Worm (Caenorhabditis elegans) whole organism, late embryonic: ENCODE results near the gene F14D2.19.

Source experiments
- C38D4.7 ChIP-seq: fragments of 200-800 bp; sonication (Bioruptor generic); optimal IDR thresholded peaks from 2 replicates; lab custom pipeline; 2018; ENCODE audit warnings: mild to moderate bottlenecking, missing genetic modification characterization, moderate library complexity, missing compliant biosample characterization
- F13H6.1 ChIP-seq: sonication (generic microtip); optimal IDR thresholded peaks from 2 replicates; lab custom pipeline; 2016; ENCODE audit warnings: missing genetic modification characterization, missing compliant biosample characterization
- K02D7.2 ChIP-seq: sonication (generic microtip); optimal IDR thresholded peaks from 2 replicates; lab custom pipeline; 2017; ENCODE audit warnings: mild to moderate bottlenecking, missing genetic modification characterization, missing compliant biosample characterization
- Y22D7AL.16 ChIP-seq: sonication (generic microtip); optimal IDR thresholded peaks from 2 replicates; lab custom pipeline; 2016; ENCODE audit warnings: missing genetic modification characterization, missing compliant biosample characterization
- ahr-1 ChIP-seq: sonication (generic microtip); optimal IDR thresholded peaks from 2 replicates; lab custom pipeline; 2016; ENCODE audit warnings: missing genetic modification characterization, missing compliant biosample characterization
- ceh-18 ChIP-seq: sonication (generic microtip); optimal IDR thresholded peaks from 2 replicates; lab custom pipeline; 2016; ENCODE audit warnings: missing genetic modification characterization, missing compliant biosample characterization
- ceh-2 ChIP-seq: sonication (generic microtip); optimal IDR thresholded peaks from 2 replicates; lab custom pipeline; 2016; ENCODE audit warnings: missing genotype, missing genetic modification characterization, missing compliant biosample characterization
- ceh-31 ChIP-seq: sonication (generic microtip); optimal IDR thresholded peaks from 2 replicates; lab custom pipeline; 2016; ENCODE audit warnings: missing genetic modification characterization, missing compliant biosample characterization
- ceh-34 ChIP-seq: sonication (generic microtip); optimal IDR thresholded peaks from 2 replicates; lab custom pipeline; 2016; ENCODE audit warnings: mild to moderate bottlenecking, missing genetic modification characterization, missing compliant biosample characterization
- ceh-45 ChIP-seq: fragments of 200-800 bp; sonication (Bioruptor generic); IDR thresholded peaks from 2 replicates; pipeline ENCODE4 v1.3.6; 2022; ENCODE audit warnings: missing genetic modification reagents, missing genetic modification characterization, missing compliant biosample characterization
- che-1 ChIP-seq: sonication (generic microtip); optimal IDR thresholded peaks from 2 replicates; lab custom pipeline; 2016; ENCODE audit warnings: mild to moderate bottlenecking, missing genetic modification characterization, missing compliant biosample characterization
- dmd-4 ChIP-seq: sonication (generic microtip); optimal IDR thresholded peaks from 2 replicates; lab custom pipeline; 2016; ENCODE audit warnings: borderline replicate concordance, missing genetic modification characterization, missing compliant biosample characterization
- dve-1 ChIP-seq: sonication (generic microtip); optimal IDR thresholded peaks from 2 replicates; lab custom pipeline; 2017; ENCODE audit warnings: antibody characterized with exemption, mild to moderate bottlenecking, missing genetic modification characterization, missing compliant biosample characterization
- elt-2 ChIP-seq: sonication (generic microtip); optimal IDR thresholded peaks from 2 replicates; lab custom pipeline; 2016; ENCODE audit warnings: missing genetic modification reagents, missing genetic modification characterization, missing compliant biosample characterization
- elt-4 ChIP-seq: sonication (generic microtip); optimal IDR thresholded peaks from 2 replicates; lab custom pipeline; 2016; ENCODE audit warnings: missing genetic modification characterization, missing compliant biosample characterization
- ets-4 ChIP-seq: sonication (generic microtip); optimal IDR thresholded peaks from 2 replicates; lab custom pipeline; 2016; ENCODE audit warnings: missing genetic modification characterization, missing compliant biosample characterization
- eyg-1 ChIP-seq: sonication (generic microtip); optimal IDR thresholded peaks from 2 replicates; lab custom pipeline; 2016; ENCODE audit warnings: missing genotype, missing genetic modification characterization, missing compliant biosample characterization
- fax-1 ChIP-seq: sonication (generic microtip); optimal IDR thresholded peaks from 2 replicates; lab custom pipeline; 2016; ENCODE audit warnings: missing genotype, missing genetic modification characterization, missing compliant biosample characterization
- fkh-6 ChIP-seq: sonication (generic microtip); optimal IDR thresholded peaks from 2 replicates; lab custom pipeline; 2016; ENCODE audit warnings: missing genetic modification characterization, missing compliant biosample characterization
- gmeb-2 ChIP-seq: sonication (generic microtip); optimal IDR thresholded peaks from 2 replicates; lab custom pipeline; 2016; ENCODE audit warnings: missing genetic modification characterization, inconsistent platforms, missing compliant biosample characterization
- hlh-8 ChIP-seq: sonication (generic microtip); optimal IDR thresholded peaks from 2 replicates; lab custom pipeline; 2016; ENCODE audit warnings: missing genotype, missing genetic modification characterization, missing compliant biosample characterization
- lim-6 ChIP-seq: sonication (generic microtip); optimal IDR thresholded peaks from 2 replicates; lab custom pipeline; 2016; ENCODE audit warnings: missing genetic modification characterization, missing compliant biosample characterization
- lin-11 ChIP-seq: fragments of 200-800 bp; sonication (Bioruptor generic); optimal IDR thresholded peaks from 2 replicates; lab custom pipeline; 2018; ENCODE audit warnings: mild to moderate bottlenecking, missing genetic modification characterization, missing compliant biosample characterization
- madf-2 ChIP-seq: sonication (generic microtip); optimal IDR thresholded peaks from 2 replicates; lab custom pipeline; 2017; ENCODE audit warnings: missing genetic modification characterization, missing compliant biosample characterization
- nhr-232 ChIP-seq: sonication (generic microtip); optimal IDR thresholded peaks from 2 replicates; lab custom pipeline; 2016; ENCODE audit warnings: missing genetic modification characterization, missing compliant biosample characterization
- npax-4 ChIP-seq: sonication (generic microtip); optimal IDR thresholded peaks from 2 replicates; lab custom pipeline; 2016; ENCODE audit warnings: missing genetic modification characterization, missing compliant biosample characterization
- pax-1 ChIP-seq: fragments of 150-350 bp; optimal IDR thresholded peaks from 2 replicates; lab custom pipeline; 2014; ENCODE audit warnings: missing biosample characterization, missing genetic modification characterization
- pha-2 ChIP-seq: sonication (generic microtip); optimal IDR thresholded peaks from 2 replicates; lab custom pipeline; 2017; ENCODE audit warnings: mild to moderate bottlenecking, missing genetic modification characterization, missing compliant biosample characterization
- pha-4 ChIP-seq: fragments of 150-350 bp; optimal IDR thresholded peaks from 2 replicates; lab custom pipeline; 2018; ENCODE audit warnings: missing biosample characterization, missing genetic modification reagents, missing genetic modification characterization
- ref-2 ChIP-seq: sonication (generic microtip); optimal IDR thresholded peaks from 2 replicates; lab custom pipeline; 2016; ENCODE audit warnings: missing genetic modification characterization, missing compliant biosample characterization
- sox-4 ChIP-seq: sonication (generic microtip); optimal IDR thresholded peaks from 2 replicates; lab custom pipeline; 2017; ENCODE audit warnings: mild to moderate bottlenecking, missing genetic modification characterization, inconsistent platforms, missing compliant biosample characterization
- tbx-7 ChIP-seq: sonication (generic microtip); optimal IDR thresholded peaks from 2 replicates; lab custom pipeline; 2016; ENCODE audit warnings: missing genotype, missing genetic modification characterization, missing compliant biosample characterization
- ttx-3 ChIP-seq: sonication (generic microtip); optimal IDR thresholded peaks from 2 replicates; lab custom pipeline; 2016; ENCODE audit warnings: missing genetic modification reagents, missing genetic modification characterization, missing compliant biosample characterization
- unc-42 ChIP-seq: sonication (generic microtip); optimal IDR thresholded peaks from 2 replicates; lab custom pipeline; 2016; ENCODE audit warnings: missing genotype, missing genetic modification characterization, missing compliant biosample characterization
- unc-55 ChIP-seq: sonication (generic microtip); optimal IDR thresholded peaks from 2 replicates; lab custom pipeline; 2017; ENCODE audit warnings: missing biosample characterization, missing genetic modification reagents, missing genetic modification characterization
- unc-86 ChIP-seq: sonication (generic microtip); optimal IDR thresholded peaks from 2 replicates; lab custom pipeline; 2016; ENCODE audit warnings: missing genetic modification characterization, missing compliant biosample characterization
- zip-5 ChIP-seq: sonication (generic microtip); optimal IDR thresholded peaks from 2 replicates; lab custom pipeline; 2016; ENCODE audit warnings: missing genetic modification characterization, missing compliant biosample characterization

Gene F14D2.19

ce11 chrII:3349820-3350291 is 12.9 kb upstream of the F14D2.19 start, which contains the start of gene F14D2.8:
F14D2.8 (minus strand) TSS chrII:3349870.
- TF ChIP-seq eyg-1 (tag; lab: Kevin White, UChicago) (no peak), elt-4 (tag; lab: Kevin White, UChicago) (no peak), C38D4.7 (no peak), hlh-8 (tag; lab: Kevin White, UChicago) (no peak), lin-11 (tag; lab: Kevin White, UChicago) (no peak), elt-2 (tag; lab: Kevin White, UChicago) (no peak), nhr-232 (tag; lab: Kevin White, UChicago) (no peak), ceh-31 (tag; lab: Kevin White, UChicago) (no peak), pha-2 (tag; lab: Kevin White, UChicago) (no peak), zip-5 (no peak), ahr-1 (tag; lab: Kevin White, UChicago) (no peak), pax-1 (no peak), ceh-18 (tag; lab: Kevin White, UChicago) (no peak), che-1 (tag; lab: Kevin White, UChicago) (no peak), Y22D7AL.16 (tag; lab: Kevin White, UChicago) (no peak)

- no peak for TF ChIP-seq K02D7.2 (tag; lab: Kevin White, UChicago)
- no peak for TF ChIP-seq unc-86 (tag; lab: Kevin White, UChicago)
- TF ChIP-seq F13H6.1 (tag; lab: Kevin White, UChicago) = no peak
- TF ChIP-seq unc-42 (tag; lab: Kevin White, UChicago) = no peak
- no peak for TF ChIP-seq sox-4 (tag; lab: Kevin White, UChicago)
- no peak for TF ChIP-seq pha-4 (tag; lab: Kevin White, UChicago)
- TF ChIP-seq tbx-7 = no peak
- TF ChIP-seq npax-4 (tag; lab: Kevin White, UChicago) = no peak
- no peak for TF ChIP-seq ets-4 (tag; lab: Kevin White, UChicago)
- TF ChIP-seq dmd-4 (tag; lab: Kevin White, UChicago) = no peak
- TF ChIP-seq pax-1 = no peak
- no peak for TF ChIP-seq ttx-3 (tag; lab: Kevin White, UChicago)
- no peak for TF ChIP-seq madf-2
- TF ChIP-seq gmeb-2 (tag; lab: Kevin White, UChicago) = no peak
- TF ChIP-seq ceh-2 = no peak
- no peak for TF ChIP-seq fax-1 (tag; lab: Kevin White, UChicago)
- no peak for TF ChIP-seq lim-6 (tag; lab: Kevin White, UChicago)
- no peak for TF ChIP-seq ceh-34 (tag; lab: Kevin White, UChicago)
- no peak for TF ChIP-seq ceh-45 (GFP tag; lab: Robert Waterston, UW)
- no peak for TF ChIP-seq fkh-6 (tag; lab: Kevin White, UChicago)
These were observed 11.1 kb upstream of the F14D2.19 start, which contains the start of the genes F14D2.14 and bath-29 for ce11 chrII:3347940-3348610. F14D2.14 (minus strand) TSS chrII:3347990. bath-29 (plus strand) TSS chrII:3348560.

- TF ChIP-seq dve-1 (tag; lab: Kevin White, UChicago) (no peak), lim-6 (tag; lab: Kevin White, UChicago) (no peak), ref-2 (tag; lab: Kevin White, UChicago) (no peak), unc-55 (GFP tag; lab: Kevin White, UChicago) (no peak), pha-2 (tag; lab: Kevin White, UChicago) (no peak)
These were observed 9.4 kb upstream of the F14D2.19 start, which contains the start of gene bath-30 for ce11 chrII:3346328-3346780. bath-30 (minus strand) TSS chrII:3346378.
